Worm (Caenorhabditis elegans): ENCODE measurements around the gene K12H6.5.

K12H6.5 gene

ce11 chrII:2802804-2803586 lies 23.0 kb downstream of the K12H6.5 start (continued):
- TF ChIP-seq mdl-1 (tag; optimal IDR thresholded peaks at IDR 0.05) (peak in 1 of 2 experiments; percentile 49), nhr-76 (tag; optimal IDR thresholded peaks at IDR 0.05) (no peak), pax-3 (tag; optimal IDR thresholded peaks at IDR 0.05) (no peak), ztf-4 (tag; optimal IDR thresholded peaks at IDR 0.05) (no peak), vab-15 (tag; optimal IDR thresholded peaks at IDR 0.05) (no peak), jun-1 (tag; optimal IDR thresholded peaks at IDR 0.05) (no peak), sup-37 (GFP tag; optimal IDR thresholded peaks at IDR 0.05) (no peak), fkh-10 (GFP tag; optimal IDR thresholded peaks at IDR 0.05) (no peak), efl-1 (optimal IDR thresholded peaks at IDR 0.05) (no peak), efl-1 (GFP tag; optimal IDR thresholded peaks at IDR 0.05 in 1 of 2) (no peak), ceh-88 (GFP tag; IDR thresholded peaks at IDR 0.05) (no peak), tbx-2 (tag; optimal IDR thresholded peaks at IDR 0.05) (no peak), elt-3 (tag; optimal IDR thresholded peaks at IDR 0.05) (peak in 4 of 6 experiments; percentile 11 to 87 (median 68)), blmp-1 (tag; optimal IDR thresholded peaks at IDR 0.05) (peak; percentile 50)

ce11 chrII:2801764-2802163 lies 24.2 kb downstream of the K12H6.5 start:
- TF ChIP-seq unc-98 (GFP tag; IDR thresholded peaks at IDR 0.05): no peak
- TF ChIP-seq jun-1 (tag; optimal IDR thresholded peaks at IDR 0.05): no peak
- TF ChIP-seq isw-1 (GFP tag; IDR thresholded peaks at IDR 0.05): no peak
- TF ChIP-seq ceh-63 (GFP tag; optimal IDR thresholded peaks at IDR 0.05): no peak
- TF ChIP-seq sup-37 (GFP tag; optimal IDR thresholded peaks at IDR 0.05): no peak
- TF ChIP-seq unc-130 (tag; optimal IDR thresholded peaks at IDR 0.05): no peak
- no peak for TF ChIP-seq nhr-20 (tag; optimal IDR thresholded peaks at IDR 0.05)
- no peak for TF ChIP-seq nhr-85 (tag)
- no peak for TF ChIP-seq mep-1 (tag; optimal IDR thresholded peaks at IDR 0.05)
- no peak for TF ChIP-seq pax-3 (tag; optimal IDR thresholded peaks at IDR 0.05)
- no peak for TF ChIP-seq ama-1 (optimal IDR thresholded peaks at IDR 0.05)
- TF ChIP-seq C04F5.9 (tag; optimal IDR thresholded peaks at IDR 0.05): no peak
- TF ChIP-seq nhr-77 (tag; optimal IDR thresholded peaks at IDR 0.05): no peak

- TF ChIP-seq dpl-1 (GFP tag; optimal IDR thresholded peaks at IDR 0.05) (peak; percentile 32 to 58 (median 34)), hpl-2 (GFP tag; optimal IDR thresholded peaks at IDR 0.05) (no peak), tbx-2 (tag; optimal IDR thresholded peaks at IDR 0.05) (peak; percentile 77), egl-27 (tag; optimal IDR thresholded peaks at IDR 0.05) (no peak), C04F5.9 (tag; optimal IDR thresholded peaks at IDR 0.05) (no peak), nhr-28 (tag; optimal IDR thresholded peaks at IDR 0.05) (no peak), snu-23 (GFP tag; optimal IDR thresholded peaks at IDR 0.05) (peak; percentile 83), unc-62 (GFP tag; optimal IDR thresholded peaks at IDR 0.05) (no peak), grh-1 (GFP tag; IDR thresholded peaks at IDR 0.05) (peak; percentile 71), unc-130 (tag; optimal IDR thresholded peaks at IDR 0.05) (peak; percentile 48), elt-3 (tag; optimal IDR thresholded peaks at IDR 0.05) (peak in 3 of 6 experiments; percentile 91 to 99 (median 91)), lsy-2 (tag; optimal IDR thresholded peaks at IDR 0.05) (peak; percentile 69 to 74), egl-13 (tag; optimal IDR thresholded peaks at IDR 0.05) (no peak), ama-1 (optimal IDR thresholded peaks at IDR 0.05) (peak; percentile 0), fkh-10 (GFP tag; optimal IDR thresholded peaks at IDR 0.05) (no peak), nhr-77 (tag; optimal IDR thresholded peaks at IDR 0.05) (peak; percentile 27), zip-4 (GFP tag; optimal IDR thresholded peaks at IDR 0.05) (no peak), pax-3 (tag; optimal IDR thresholded peaks at IDR 0.05) (no peak), efl-1 (optimal IDR thresholded peaks at IDR 0.05) (peak; percentile 61 to 65), efl-1 (GFP tag; optimal IDR thresholded peaks at IDR 0.05 in 1 of 2) (peak; percentile 23 to 95), mep-1 (tag; optimal IDR thresholded peaks at IDR 0.05) (peak; percentile 52), pqm-1 (tag; optimal IDR thresholded peaks at IDR 0.05) (peak; percentile 18), ces-1 (GFP tag; optimal IDR thresholded peaks at IDR 0.05) (no peak), mdl-1 (tag; optimal IDR thresholded peaks at IDR 0.05) (peak in 1 of 2 experiments; percentile 71), lin-13 (GFP tag; optimal IDR thresholded peaks at IDR 0.05) (peak; percentile 26), xbp-1 (tag; optimal IDR thresholded peaks at IDR 0.05) (peak; percentile 50), blmp-1 (tag; optimal IDR thresholded peaks at IDR 0.05) (peak; percentile 69), nhr-19 (GFP tag; conservative IDR thresholded peaks at IDR 0.05) (peak; percentile 85), mef-2 (tag; optimal IDR thresholded peaks at IDR 0.05) (no peak), ets-5 (GFP tag; IDR thresholded peaks at IDR 0.05) (no peak), nhr-47 (tag; optimal IDR thresholded peaks at IDR 0.05) (peak; percentile 77), ceh-82 (tag; optimal IDR thresholded peaks at IDR 0.05) (no peak), ztf-4 (tag; optimal IDR thresholded peaks at IDR 0.05) (peak; percentile 40), lin-35 (GFP tag; optimal IDR thresholded peaks at IDR 0.05) (peak; percentile 6 to 69), skn-1 (tag; optimal IDR thresholded peaks at IDR 0.05) (peak; percentile 4)
These were observed 25.3 kb downstream of the K12H6.5 start, which contains the start of gene nhr-119 for ce11 chrII:2800550-2801233. nhr-119 (minus strand) TSS chrII:2800600.
